Fruit fly (Drosophila melanogaster) whole organism, embryonic: ENCODE results near the gene Ubc6.

Experiments
- Asciz ChIP-seq: fragments of 200-800 bp; sonication (Bioruptor generic); optimal IDR thresholded peaks from 2 replicates; lab custom pipeline; 2017; ENCODE audit warnings: missing biosample characterization, mild to moderate bottlenecking, missing genetic modification characterization, missing genetic modification reagents
- B-H1 ChIP-seq: fragments of 200-800 bp; sonication (Bioruptor generic); IDR thresholded peaks from 3 replicates; pipeline ENCODE4 v1.3.6; 2022; ENCODE audit warnings: missing biosample characterization, missing genetic modification characterization
- CG10147 ChIP-seq: fragments of 200-800 bp; sonication (Bioruptor generic); optimal IDR thresholded peaks from 2 replicates; lab custom pipeline; 2019; ENCODE audit warnings: missing biosample characterization, mild to moderate bottlenecking, missing genetic modification characterization, moderate library complexity
- CG12104 ChIP-seq: fragments of 200-800 bp; sonication (Bioruptor generic); optimal IDR thresholded peaks from 3 replicates; lab custom pipeline; 2016; ENCODE audit warnings: missing biosample characterization, missing genetic modification characterization
- CG13775 ChIP-seq: fragments of 200-800 bp; sonication (Bioruptor generic); optimal IDR thresholded peaks from 3 replicates; lab custom pipeline; 2017; ENCODE audit warnings: missing biosample characterization, mild to moderate bottlenecking, missing genetic modification characterization
- CG14014 ChIP-seq: fragments of 200-800 bp; sonication (Bioruptor generic); IDR thresholded peaks from 2 replicates; pipeline ENCODE4 v1.3.6; 2022; ENCODE audit warnings: missing biosample characterization, missing genetic modification characterization
- CG1647 ChIP-seq: fragments of 200-800 bp; sonication (Bioruptor generic); optimal IDR thresholded peaks from 3 replicates; lab custom pipeline; 2016; ENCODE audit warnings: missing biosample characterization, missing genetic modification characterization
- CG16815 ChIP-seq: fragments of 200-800 bp; sonication (Bioruptor generic); optimal IDR thresholded peaks from 3 replicates; lab custom pipeline; 2017; ENCODE audit warnings: missing biosample characterization, mild to moderate bottlenecking, missing genetic modification characterization
- CG17328 ChIP-seq: fragments of 200-800 bp; sonication (Bioruptor generic); IDR thresholded peaks from 2 replicates; pipeline ENCODE4 v1.3.6; 2022; ENCODE audit warnings: missing biosample characterization, missing genetic modification characterization
- CG17568 ChIP-seq: fragments of 200-800 bp; sonication (Bioruptor generic); optimal IDR thresholded peaks from 2 replicates; lab custom pipeline; 2018; ENCODE audit warnings: missing biosample characterization, mild to moderate bottlenecking, missing genetic modification characterization, moderate library complexity
- CG2678 ChIP-seq: fragments of 200-800 bp; sonication (Bioruptor generic); optimal IDR thresholded peaks from 3 replicates; lab custom pipeline; 2019; ENCODE audit warnings: missing biosample characterization, mild to moderate bottlenecking, missing genetic modification characterization, moderate library complexity
- CG2889 ChIP-seq: fragments of 200-800 bp; sonication (Bioruptor generic); IDR thresholded peaks from 3 replicates; pipeline ENCODE4 v1.3.6; 2022; ENCODE audit warnings: missing biosample characterization, missing genetic modification characterization
- CG32532 ChIP-seq: fragments of 200-800 bp; sonication (Bioruptor generic); IDR thresholded peaks from 2 replicates; pipeline ENCODE4 v1.3.6; 2022; ENCODE audit warnings: missing biosample characterization, missing genetic modification characterization
- CG33213 ChIP-seq: fragments of 200-800 bp; sonication (Bioruptor generic); optimal IDR thresholded peaks from 3 replicates; lab custom pipeline; 2016; ENCODE audit warnings: missing biosample characterization, missing genetic modification characterization
- CG3407 ChIP-seq: fragments of 200-800 bp; sonication (Bioruptor generic); optimal IDR thresholded peaks from 2 replicates; lab custom pipeline; 2018; ENCODE audit warnings: missing biosample characterization, mild to moderate bottlenecking, missing genetic modification characterization
- CG34376 ChIP-seq: fragments of 200-800 bp; sonication (Bioruptor generic); optimal IDR thresholded peaks from 2 replicates; lab custom pipeline; 2018; ENCODE audit warnings: missing biosample characterization, mild to moderate bottlenecking, missing genetic modification characterization
- CG6254 ChIP-seq: fragments of 200-800 bp; sonication (Bioruptor generic); optimal IDR thresholded peaks from 3 replicates; lab custom pipeline; 2017; ENCODE audit warnings: mild to moderate bottlenecking, missing biosample characterization, missing genetic modification reagents, missing genetic modification characterization
- CG6791 ChIP-seq: fragments of 200-800 bp; sonication (Bioruptor generic); IDR thresholded peaks from 3 replicates; pipeline ENCODE4 v1.3.6; 2022; ENCODE audit warnings: missing biosample characterization, missing genetic modification characterization; ENCODE audit not compliant: partially characterized antibody
- CG7556 ChIP-seq: fragments of 200-800 bp; sonication (Bioruptor generic); optimal IDR thresholded peaks from 2 replicates; lab custom pipeline; 2017; ENCODE audit warnings: missing biosample characterization, mild to moderate bottlenecking, missing genetic modification characterization
- CG9727 ChIP-seq: fragments of 200-800 bp; sonication (Bioruptor generic); optimal IDR thresholded peaks from 3 replicates; lab custom pipeline; 2017; ENCODE audit warnings: missing biosample characterization, mild to moderate bottlenecking, missing genetic modification characterization
- CG9876 ChIP-seq: fragments of 200-800 bp; sonication (Bioruptor generic); optimal IDR thresholded peaks from 2 replicates; lab custom pipeline; 2016; ENCODE audit warnings: missing biosample characterization, missing genetic modification characterization
- CG9932 ChIP-seq: fragments of 200-800 bp; sonication (Bioruptor generic); IDR thresholded peaks from 2 replicates; pipeline ENCODE4 v1.3.6; 2022; ENCODE audit warnings: missing biosample characterization, missing genetic modification characterization
- Dfd ChIP-seq, 2 experiments: fragments of >200 bp; optimal IDR thresholded peaks; 2 replicates each; lab custom pipeline; 2017; ENCODE audit warnings: missing biosample characterization in 2 of 2, missing genetic modification characterization in 2 of 2
- Dref ChIP-seq: fragments of 200-800 bp; sonication (Bioruptor generic); IDR thresholded peaks from 2 replicates; pipeline ENCODE4 v1.3.6; 2022; ENCODE audit warnings: missing biosample characterization, missing genetic modification characterization
- H15 ChIP-seq: fragments of 200-800 bp; sonication (Bioruptor generic); IDR thresholded peaks from 3 replicates; pipeline ENCODE4 v1.3.6; 2022; ENCODE audit warnings: missing biosample characterization, missing genetic modification characterization
- Hmx ChIP-seq: fragments of 200-800 bp; sonication (Bioruptor generic); optimal IDR thresholded peaks from 2 replicates; lab custom pipeline; 2016; ENCODE audit warnings: missing biosample characterization, missing genetic modification characterization
- MTF-1 ChIP-seq: fragments of 200-800 bp; sonication (Bioruptor generic); optimal IDR thresholded peaks from 2 replicates; lab custom pipeline; 2018; ENCODE audit warnings: missing biosample characterization, mild to moderate bottlenecking, missing genetic modification characterization, borderline replicate concordance
- Nf-YB ChIP-seq: fragments of 200-800 bp; sonication (Bioruptor generic); optimal IDR thresholded peaks from 3 replicates; lab custom pipeline; 2019; ENCODE audit warnings: missing biosample characterization, mild to moderate bottlenecking, missing genetic modification characterization, moderate library complexity
- PHDP ChIP-seq: fragments of 200-800 bp; sonication (Bioruptor generic); optimal IDR thresholded peaks from 3 replicates; lab custom pipeline; 2018; ENCODE audit warnings: missing biosample characterization, mild to moderate bottlenecking, missing genetic modification characterization, moderate library complexity
- Sin3A ChIP-seq: fragments of >200 bp; optimal IDR thresholded peaks from 2 replicates; lab custom pipeline; 2018
- Sry-δ ChIP-seq: fragments of 200-800 bp; sonication (Bioruptor generic); optimal IDR thresholded peaks from 2 replicates; lab custom pipeline; 2016; ENCODE audit warnings: missing biosample characterization, missing genetic modification characterization
- Taf1 ChIP-seq: fragments of 200-800 bp; sonication (Bioruptor generic); IDR thresholded peaks from 2 replicates; pipeline ENCODE4 v1.3.6; 2022; ENCODE audit warnings: missing biosample characterization, missing genetic modification characterization
- ash1 ChIP-seq: fragments of 200-800 bp; sonication (Bioruptor generic); optimal IDR thresholded peaks from 2 replicates; lab custom pipeline; 2018; ENCODE audit warnings: missing biosample characterization, mild to moderate bottlenecking, missing genetic modification characterization
- cas ChIP-seq: fragments of 200-800 bp; sonication (Bioruptor generic); IDR thresholded peaks from 2 replicates; pipeline ENCODE4 v1.3.6; 2022; ENCODE audit warnings: missing biosample characterization, missing genetic modification characterization
- croc ChIP-seq: fragments of 200-800 bp; sonication (Bioruptor generic); conservative IDR thresholded peaks from 3 replicates; pipeline ENCODE4 v1.3.6; 2022; ENCODE audit warnings: missing biosample characterization, missing genetic modification characterization
- crol ChIP-seq: fragments of 200-800 bp; sonication (Bioruptor generic); IDR thresholded peaks from 2 replicates; pipeline ENCODE4 v1.3.6; 2022; ENCODE audit warnings: missing biosample characterization, missing genetic modification characterization
- dm ChIP-seq: fragments of 200-800 bp; sonication (Bioruptor generic); optimal IDR thresholded peaks from 3 replicates; lab custom pipeline; 2016; ENCODE audit warnings: missing biosample characterization, missing genetic modification characterization
- dmrt99B ChIP-seq: fragments of 200-800 bp; sonication (Bioruptor generic); optimal IDR thresholded peaks from 2 replicates; lab custom pipeline; 2018; ENCODE audit warnings: missing biosample characterization, mild to moderate bottlenecking, missing genetic modification characterization, moderate library complexity
- eyg ChIP-seq: fragments of 200-800 bp; sonication (Bioruptor generic); optimal IDR thresholded peaks from 3 replicates; lab custom pipeline; 2016; ENCODE audit warnings: missing biosample characterization, missing genetic modification characterization
- ham ChIP-seq: fragments of 200-800 bp; sonication (Bioruptor generic); IDR thresholded peaks from 2 replicates; pipeline ENCODE4 v1.3.6; 2022; ENCODE audit warnings: missing biosample characterization, missing genetic modification characterization
- lmd ChIP-seq: fragments of 200-800 bp; sonication (Bioruptor generic); IDR thresholded peaks from 2 replicates; pipeline ENCODE4 v1.3.6; 2022; ENCODE audit warnings: missing biosample characterization, missing genetic modification characterization
- mirr ChIP-seq: fragments of 200-800 bp; sonication (Bioruptor generic); optimal IDR thresholded peaks from 3 replicates; lab custom pipeline; 2018; ENCODE audit warnings: missing biosample characterization, mild to moderate bottlenecking, missing genetic modification characterization
- nerfin-1 ChIP-seq: fragments of 200-800 bp; sonication (Bioruptor generic); optimal IDR thresholded peaks from 3 replicates; lab custom pipeline; 2019; ENCODE audit warnings: missing biosample characterization, mild to moderate bottlenecking, missing genetic modification characterization, moderate library complexity
- pnt ChIP-seq: fragments of 200-800 bp; sonication (Bioruptor generic); optimal IDR thresholded peaks from 3 replicates; lab custom pipeline; 2016; ENCODE audit warnings: missing biosample characterization, missing genetic modification characterization
- run ChIP-seq: fragments of 200-800 bp; sonication (Bioruptor generic); optimal IDR thresholded peaks from 3 replicates; lab custom pipeline; 2018; ENCODE audit warnings: missing biosample characterization, mild to moderate bottlenecking, missing genetic modification characterization
- salm ChIP-seq: fragments of 200-800 bp; sonication (Bioruptor generic); optimal IDR thresholded peaks from 2 replicates; lab custom pipeline; 2018; ENCODE audit warnings: missing biosample characterization, mild to moderate bottlenecking, missing genetic modification characterization
- sens-2 ChIP-seq: fragments of 200-800 bp; sonication (Bioruptor generic); IDR thresholded peaks from 2 replicates; pipeline ENCODE4 v1.3.6; 2022; ENCODE audit warnings: missing biosample characterization, missing genetic modification characterization
- sisA ChIP-seq: fragments of 200-800 bp; sonication (Bioruptor generic); IDR thresholded peaks from 2 replicates; pipeline ENCODE4 v1.3.6; 2022; ENCODE audit warnings: missing biosample characterization, missing genetic modification characterization
- tap ChIP-seq: fragments of 200-800 bp; optimal IDR thresholded peaks from 3 replicates; lab custom pipeline; 2019; ENCODE audit warnings: missing biosample characterization, mild to moderate bottlenecking, missing genetic modification characterization, moderate library complexity
- vvl ChIP-seq: fragments of 200-800 bp; sonication (Bioruptor generic); IDR thresholded peaks from 2 replicates; pipeline ENCODE4 v1.3.6; 2022; ENCODE audit warnings: missing biosample characterization, missing genetic modification characterization

The Ubc6 gene

dm6 chr3R:4970415-4971140 lies 18.1 kb upstream of the Ubc6 start (continued):
- TF ChIP-seq CG17328 (GFP tag; lab: Robert Waterston, UW) (peak; percentile 66), MTF-1 (GFP tag; lab: Kevin White, UChicago) (peak; percentile 2), CG14014 (GFP tag; lab: Robert Waterston, UW) (peak; percentile 49; the same call in 1 of the 2 replicates), CG34376 (GFP tag; lab: Kevin White, UChicago) (no peak), Nf-YB (GFP tag; lab: Kevin White, UChicago) (no peak), PHDP (tag; lab: Kevin White, UChicago) (no peak), CG1647 (peak; percentile 42), CG6254 (GFP tag; lab: Kevin White, UChicago) (no peak), cas (GFP tag; lab: Robert Waterston, UW) (0 out of 2 replicates have a peak, but pooled peaks have one; percentile 9), Taf1 (GFP tag; lab: Robert Waterston, UW) (peak; percentile 34; the same call in 1 of the 2 replicates), dmrt99B (tag; lab: Kevin White, UChicago) (peak; percentile 8), CG9932 (GFP tag; lab: Robert Waterston, UW) (peak; percentile 78), pnt (GFP tag; lab: Kevin White, UChicago) (peak; percentile 57), CG2678 (no peak), CG16815 (GFP tag; lab: Kevin White, UChicago) (peak; percentile 25), Dref (GFP tag; lab: Robert Waterston, UW) (no peak), H15 (peak; percentile 72; the same call in 1 of the 3 replicates), CG17568 (GFP tag; lab: Kevin White, UChicago) (no peak), Asciz (no peak), CG2889 (GFP tag; lab: Robert Waterston, UW) (no peak), tap (tag; lab: Kevin White, UChicago) (no peak), nerfin-1 (tag; lab: Kevin White, UChicago) (no peak), sens-2 (GFP tag; lab: Robert Waterston, UW) (no peak), CG32532 (GFP tag; lab: Robert Waterston, UW) (peak; percentile 86), CG3407 (GFP tag; lab: Kevin White, UChicago) (no peak), vvl (GFP tag; lab: Robert Waterston, UW) (peak; percentile 73), mirr (GFP tag; lab: Kevin White, UChicago) (no peak), B-H1 (no peak), run (tag; lab: Kevin White, UChicago) (no peak), CG10147 (peak; percentile 31), salm (tag; lab: Kevin White, UChicago) (no peak), CG12104 (no peak), dm (GFP tag; lab: Kevin White, UChicago) (peak; percentile 34), CG13775 (GFP tag; lab: Kevin White, UChicago) (no peak), Hmx (GFP tag; lab: Kevin White, UChicago) (no peak), eyg (GFP tag; lab: Kevin White, UChicago) (peak; percentile 31), croc (peak; percentile 49; the same call in 2 of the 3 replicates), CG6791 (peak; percentile 41; the same call in 1 of the 3 replicates), ham (GFP tag; lab: Robert Waterston, UW) (no peak), Dfd (GFP tag; optimal IDR thresholded peaks at IDR 0.05; lab: Kevin White, UChicago) (peak in 1 of 2 experiments; percentile 38), CG7556 (GFP tag; lab: Kevin White, UChicago) (no peak), Sin3A (lab: Kevin White, UChicago) (no peak), CG9727 (GFP tag; lab: Kevin White, UChicago) (no peak), Sry-δ (peak; percentile 52), CG33213 (GFP tag; lab: Kevin White, UChicago) (peak; percentile 83), sisA (peak; percentile 76), crol (no peak), ash1 (GFP tag; lab: Kevin White, UChicago) (peak; percentile 44), lmd (GFP tag; lab: Robert Waterston, UW) (peak; percentile 72), CG9876 (GFP tag; lab: Kevin White, UChicago) (peak; percentile 83)
